Worm (Caenorhabditis elegans): ENCODE results near the gene F49E2.2.

The F49E2.2 gene

DNA sequence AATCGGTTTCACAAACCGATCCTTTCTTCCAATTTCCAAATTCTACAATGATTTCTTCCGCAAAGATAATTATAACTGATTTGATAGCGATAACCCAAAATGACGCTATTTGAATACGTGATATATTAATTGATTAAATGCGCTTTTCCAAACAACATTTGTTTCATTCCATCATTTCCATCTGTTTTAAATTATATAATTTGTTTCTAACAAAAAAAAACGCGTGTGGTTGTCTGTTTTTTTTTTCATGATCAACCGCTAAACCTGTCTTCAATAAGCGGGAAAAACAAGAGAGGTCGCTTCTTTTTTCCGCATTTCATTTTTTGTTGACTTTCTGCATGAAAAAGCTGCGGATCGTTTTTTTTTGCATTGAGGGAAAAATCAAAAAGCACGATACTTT is 30.8 kb downstream of the F49E2.2 start:
- TF ChIP-seq pqm-1 (tag; optimal IDR thresholded peaks at IDR 0.05) = no peak
- no peak for TF ChIP-seq Y75B8A.6 (GFP tag; IDR thresholded peaks at IDR 0.05)
- no peak for TF ChIP-seq duxl-1 (tag; optimal IDR thresholded peaks at IDR 0.05; ENCODE audit: poor library complexity)
- TF ChIP-seq arid-1 (GFP tag; conservative IDR thresholded peaks at IDR 0.05) = no peak
- no peak for TF ChIP-seq ceh-62 (tag; optimal IDR thresholded peaks at IDR 0.05)
- TF ChIP-seq egl-27 (tag; optimal IDR thresholded peaks at IDR 0.05) = no peak
- TF ChIP-seq nhr-28 (tag; optimal IDR thresholded peaks at IDR 0.05) = no peak
- TF ChIP-seq lin-1 (GFP tag; IDR thresholded peaks at IDR 0.05) = no peak

DNA sequence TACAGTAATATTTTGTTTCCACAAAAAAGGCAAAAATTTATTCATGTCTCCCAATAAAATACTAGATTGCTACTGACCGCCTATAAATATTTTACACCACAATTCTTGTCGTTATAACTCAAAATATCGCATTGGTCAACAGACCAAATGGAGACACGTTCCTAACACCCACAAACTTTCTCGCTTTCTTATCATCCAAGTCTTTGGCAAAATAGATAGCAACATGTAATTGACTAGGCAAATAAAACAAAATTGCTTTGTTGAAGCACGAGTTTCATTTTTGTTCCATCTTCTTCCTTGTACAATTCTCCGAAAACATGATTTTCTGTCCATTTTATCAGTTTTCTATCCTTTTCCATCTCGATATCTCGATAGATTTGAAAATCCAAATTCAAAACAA is 36.1 kb downstream of the F49E2.2 start:
- peak; percentile 16 for TF ChIP-seq dve-1 (tag; optimal IDR thresholded peaks at IDR 0.05; ENCODE audit: insufficient read depth)
- TF ChIP-seq pqm-1 (tag; optimal IDR thresholded peaks at IDR 0.05) = peak; percentile 77
- no peak for TF ChIP-seq daf-16 (GFP tag; optimal IDR thresholded peaks at IDR 0.05)
- peak; percentile 76 for TF ChIP-seq daf-16 (tag; optimal IDR thresholded peaks at IDR 0.05)
- TF ChIP-seq ceh-20 (GFP tag; IDR thresholded peaks at IDR 0.05) = no peak
- no peak for TF ChIP-seq ceh-44 (GFP tag; IDR thresholded peaks at IDR 0.05)
- 0 out of 2 replicates have a peak, but pooled peaks have one; percentile 34 for TF ChIP-seq php-3 (GFP tag; IDR thresholded peaks at IDR 0.05)
- peak; percentile 25 for TF ChIP-seq hlh-11 (tag; optimal IDR thresholded peaks at IDR 0.05)
- peak; percentile 58 for TF ChIP-seq nhr-28 (tag; optimal IDR thresholded peaks at IDR 0.05)
- no peak for TF ChIP-seq aly-2 (tag; optimal IDR thresholded peaks at IDR 0.05)
- TF ChIP-seq nhr-11 (tag; optimal IDR thresholded peaks at IDR 0.05) = no peak

DNA sequence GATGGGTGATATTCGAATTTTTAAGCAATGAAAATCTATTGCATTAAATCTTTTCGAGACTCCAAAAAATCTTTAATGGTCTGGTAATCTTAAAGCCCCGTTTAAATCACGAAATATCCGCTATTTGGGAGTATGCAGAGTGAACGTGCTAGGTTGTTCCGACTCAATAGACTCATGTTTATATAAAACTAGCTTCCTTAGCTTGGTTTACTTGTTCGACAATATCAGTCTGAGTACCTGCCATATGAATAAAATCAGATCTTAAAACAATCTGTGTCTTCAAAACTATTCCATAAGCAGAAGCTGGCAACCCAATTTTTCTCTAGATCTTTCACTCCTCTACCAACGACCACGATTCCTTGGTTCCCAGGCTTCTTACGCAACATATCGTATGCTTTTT is 36.7 kb downstream of the F49E2.2 start:
- TF ChIP-seq duxl-1 (tag; optimal IDR thresholded peaks at IDR 0.05; ENCODE audit: poor library complexity) (no peak), unc-62 (GFP tag; optimal IDR thresholded peaks at IDR 0.05 in 1 of 2) (peak in 1 of 2 experiments; percentile 96), unc-62 (tag; optimal IDR thresholded peaks at IDR 0.05) (no peak), zfp-2 (tag; optimal IDR thresholded peaks at IDR 0.05) (no peak), lim-7 (GFP tag; IDR thresholded peaks at IDR 0.05) (no peak)

ce11 chrX:9608127-9608526 is 41.6 kb downstream of the F49E2.2 start:
- TF ChIP-seq nhr-11 (tag; optimal IDR thresholded peaks at IDR 0.05) (peak; percentile 29), daf-16 (GFP tag; optimal IDR thresholded peaks at IDR 0.05) (peak in 1 of 2 experiments; percentile 7), daf-16 (tag; optimal IDR thresholded peaks at IDR 0.05) (no peak), tra-1 (GFP tag; IDR thresholded peaks at IDR 0.05) (0 out of 2 replicates have a peak, but pooled peaks have one; percentile 8), nhr-10 (tag; optimal IDR thresholded peaks at IDR 0.05) (no peak), lsy-2 (tag; optimal IDR thresholded peaks at IDR 0.05) (no peak), dmd-8 (GFP tag; IDR thresholded peaks at IDR 0.05) (no peak), nhr-28 (tag; optimal IDR thresholded peaks at IDR 0.05) (peak; percentile 32), aha-1 (tag) (peak; percentile 38)

- TF ChIP-seq F37D6.2 (tag; optimal IDR thresholded peaks at IDR 0.05) = no peak
- peak; percentile 80 for TF ChIP-seq fkh-10 (GFP tag; optimal IDR thresholded peaks at IDR 0.05)
- no peak for TF ChIP-seq madf-9 (GFP tag; conservative IDR thresholded peaks at IDR 0.05)
- TF ChIP-seq nhr-77 (tag; optimal IDR thresholded peaks at IDR 0.05) = no peak
- no peak for TF ChIP-seq saeg-2 (GFP tag; IDR thresholded peaks at IDR 0.05)
- no peak for TF ChIP-seq daf-12 (tag; optimal IDR thresholded peaks at IDR 0.05)
These were observed 43.6 kb downstream of the F49E2.2 start, which contains the start of gene C11E4.6 for ce11 chrX:9610040-9610613. Gene C11E4.6, plus strand, starts transcription at chrX:9610563.

DNA sequence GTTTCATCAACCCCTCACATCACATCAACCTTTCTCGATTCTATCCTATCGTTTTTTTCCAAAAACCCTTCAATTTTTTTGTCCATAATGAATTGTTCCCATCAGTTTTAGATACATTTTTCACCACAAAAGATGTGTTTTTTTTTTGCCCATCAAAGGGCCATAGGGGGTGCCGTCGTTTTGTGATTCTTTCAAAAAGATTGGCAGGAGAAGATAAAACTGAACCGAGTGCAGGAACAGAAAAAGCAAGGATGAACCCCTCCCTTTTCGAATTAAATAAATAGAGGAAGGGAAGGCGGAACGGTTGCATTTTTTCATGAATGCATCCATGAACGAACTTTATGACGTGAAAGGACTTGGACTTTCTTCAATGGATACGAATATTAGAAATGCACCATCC is 50.4 kb downstream of the F49E2.2 start, which contains the start of gene C11E4.7:
Gene C11E4.7 (plus strand): TSS at position 301 of the 400 bp plus-strand sequence.
- TF ChIP-seq zfp-3 (GFP tag; conservative IDR thresholded peaks at IDR 0.05) (no peak), tra-1 (GFP tag; IDR thresholded peaks at IDR 0.05) (peak; percentile 59; the same call in 1 of the 2 replicates), aha-1 (tag) (peak; percentile 29), dmd-6 (GFP tag; IDR thresholded peaks at IDR 0.05) (peak; percentile 26; the same call in 1 of the 2 replicates)
